Fruit fly (Drosophila melanogaster) whole organism, wandering third instar larva: ENCODE data around the gene Sem1.

Experiments used
- Hr78 ChIP-seq: fragments of >200 bp; optimal IDR thresholded peaks from 2 replicates; lab custom pipeline; 2017; ENCODE audit warnings: missing biosample characterization, missing genetic modification characterization
- N ChIP-seq: fragments of >200 bp; optimal IDR thresholded peaks from 2 replicates; lab custom pipeline; 2018; ENCODE audit warnings: missing biosample characterization, missing external identifiers, missing genetic modification characterization
- br ChIP-seq: fragments of 200-800 bp; sonication (Bioruptor generic); optimal IDR thresholded peaks from 2 replicates; lab custom pipeline; 2016; ENCODE audit warnings: missing biosample characterization, missing genetic modification characterization
- brk ChIP-seq: fragments of 200-800 bp; sonication (Bioruptor generic); optimal IDR thresholded peaks from 2 replicates; lab custom pipeline; 2016; ENCODE audit warnings: missing biosample characterization, mild to moderate bottlenecking, missing genetic modification characterization
- h ChIP-seq: fragments of 200-800 bp; sonication (Bioruptor generic); optimal IDR thresholded peaks from 3 replicates; lab custom pipeline; 2016; ENCODE audit warnings: missing biosample characterization, mild to moderate bottlenecking, missing genetic modification characterization
- pan ChIP-seq: fragments of >200 bp; optimal IDR thresholded peaks from 2 replicates; lab custom pipeline; 2017
- psq ChIP-seq: fragments of 200-800 bp; sonication (Bioruptor generic); optimal IDR thresholded peaks from 3 replicates; lab custom pipeline; 2017; ENCODE audit warnings: missing biosample characterization, mild to moderate bottlenecking, missing genetic modification characterization, moderate library complexity
- usp ChIP-seq: fragments of >200 bp; optimal IDR thresholded peaks from 2 replicates; lab custom pipeline; 2017; ENCODE audit warnings: missing biosample characterization, missing genetic modification characterization

DNA sequence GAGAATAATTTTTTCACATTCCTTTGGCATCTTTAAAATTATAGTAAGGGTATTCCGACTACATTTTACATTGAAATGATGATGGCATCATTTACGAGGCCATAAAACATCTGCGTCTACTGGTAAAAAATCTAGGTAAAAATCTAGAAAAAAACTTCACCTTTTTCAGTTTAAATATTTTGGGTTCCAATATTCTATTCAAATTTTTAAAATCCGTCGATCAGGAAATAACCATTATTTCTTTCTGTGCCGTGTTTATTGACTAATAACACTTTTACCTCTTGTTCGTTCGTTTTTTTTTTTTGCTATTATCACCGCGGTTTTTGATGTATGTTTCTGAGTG lies 24.5 kb upstream of the Sem1 start:
- no peak for TF ChIP-seq N (GFP tag; lab: Kevin White, UChicago)
- TF ChIP-seq h (GFP tag; lab: Kevin White, UChicago): peak; percentile 75
- TF ChIP-seq br (GFP tag; lab: Kevin White, UChicago): peak; percentile 86
- TF ChIP-seq pan (lab: Kevin White, UChicago): no peak
- TF ChIP-seq Hr78 (GFP tag; lab: Kevin White, UChicago): no peak
- peak; percentile 62 for TF ChIP-seq brk (GFP tag; lab: Kevin White, UChicago)
- TF ChIP-seq usp: no peak
- peak; percentile 65 for TF ChIP-seq psq (GFP tag; lab: Kevin White, UChicago)
